Worm (Caenorhabditis elegans): ENCODE measurements around the gene T24A6.20.

DNA sequence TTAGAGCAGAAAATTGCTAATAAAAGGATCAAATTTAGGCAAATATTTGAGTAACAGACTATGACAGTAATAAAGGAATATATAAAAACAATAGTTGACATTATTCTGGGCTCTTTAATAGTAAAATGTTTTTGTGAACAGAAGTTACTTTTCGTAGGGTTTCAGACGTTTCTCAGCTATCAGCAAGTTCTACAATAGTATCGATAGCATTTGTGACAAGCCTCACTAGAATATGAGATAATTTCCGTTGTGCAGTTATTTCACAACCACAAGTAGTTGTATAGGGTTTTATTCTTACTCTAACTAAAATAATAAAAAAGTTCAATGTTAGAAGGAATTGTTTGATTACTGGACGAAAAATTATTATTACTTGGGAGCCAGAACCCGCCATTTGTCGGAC, 6.4 kb upstream of the T24A6.20 start, which contains the start of gene srbc-68:
- TF ChIP-seq unc-62 (GFP tag; optimal IDR thresholded peaks at IDR 0.05) (no peak), ama-1 (optimal IDR thresholded peaks at IDR 0.05) (no peak)
